Worm (Caenorhabditis elegans): ENCODE results near the gene F43E2.11.

Gene F43E2.11

ce11 chrII:7406438-7406837, 36.3 kb upstream of the F43E2.11 start:
- TF ChIP-seq peb-1 (tag; optimal IDR thresholded peaks at IDR 0.05) (peak; percentile 60), blmp-1 (tag; optimal IDR thresholded peaks at IDR 0.05; ENCODE audit: insufficient read depth) (no peak), sma-3 (GFP tag; optimal IDR thresholded peaks at IDR 0.05) (no peak)

ce11 chrII:7405262-7405661, 35.2 kb upstream of the F43E2.11 start:
- TF ChIP-seq unc-55 (GFP tag; optimal IDR thresholded peaks at IDR 0.05) (no peak), lin-39 (tag; optimal IDR thresholded peaks at IDR 0.05) (no peak), zag-1 (tag; optimal IDR thresholded peaks at IDR 0.05) (no peak), nhr-129 (tag; optimal IDR thresholded peaks at IDR 0.05) (no peak), nhr-25 (tag; optimal IDR thresholded peaks at IDR 0.05) (peak; percentile 70), peb-1 (tag; optimal IDR thresholded peaks at IDR 0.05) (peak; percentile 75), mab-5 (tag; optimal IDR thresholded peaks at IDR 0.05) (no peak), nhr-77 (tag; optimal IDR thresholded peaks at IDR 0.05) (no peak), egl-27 (tag; optimal IDR thresholded peaks at IDR 0.05) (peak; percentile 45), sem-4 (tag; optimal IDR thresholded peaks at IDR 0.05) (peak; percentile 28), nhr-6 (tag; optimal IDR thresholded peaks at IDR 0.05) (no peak), aly-2 (tag; optimal IDR thresholded peaks at IDR 0.05) (no peak), F13H6.1 (tag; optimal IDR thresholded peaks at IDR 0.05) (no peak), ztf-11 (tag; optimal IDR thresholded peaks at IDR 0.05) (no peak), sma-9 (GFP tag; optimal IDR thresholded peaks at IDR 0.05) (peak; percentile 6), sma-9 (tag; optimal IDR thresholded peaks at IDR 0.05) (no peak), blmp-1 (tag; optimal IDR thresholded peaks at IDR 0.05; ENCODE audit: insufficient read depth) (peak; percentile 99)

- TF ChIP-seq crh-2 (tag; optimal IDR thresholded peaks at IDR 0.05) = no peak
- TF ChIP-seq blmp-1 (tag; optimal IDR thresholded peaks at IDR 0.05; ENCODE audit: insufficient read depth) = peak; percentile 86
- TF ChIP-seq nhr-237 (tag; optimal IDR thresholded peaks at IDR 0.05) = no peak
- peak; percentile 94 for TF ChIP-seq nhr-25 (tag; optimal IDR thresholded peaks at IDR 0.05)
- TF ChIP-seq elt-3 (tag; optimal IDR thresholded peaks at IDR 0.05) = no peak
- peak; percentile 3 for TF ChIP-seq F13H6.1 (tag; optimal IDR thresholded peaks at IDR 0.05)
Measured at ce11 chrII:7404001-7404400, 33.9 kb upstream of the F43E2.11 start.

- TF ChIP-seq nhr-11 (tag; optimal IDR thresholded peaks at IDR 0.05) (no peak), Y55F3AM.14 (GFP tag; optimal IDR thresholded peaks at IDR 0.05) (no peak), ama-1 (optimal IDR thresholded peaks at IDR 0.05) (no peak), ztf-4 (tag; optimal IDR thresholded peaks at IDR 0.05) (no peak), peb-1 (tag; optimal IDR thresholded peaks at IDR 0.05) (no peak), alr-1 (tag; optimal IDR thresholded peaks at IDR 0.05) (no peak), lsy-2 (tag; optimal IDR thresholded peaks at IDR 0.05) (no peak), nhr-129 (tag; optimal IDR thresholded peaks at IDR 0.05) (no peak), ceh-16 (tag; optimal IDR thresholded peaks at IDR 0.05) (no peak)
Measured at ce11 chrII:7402625-7403024, 32.5 kb upstream of the F43E2.11 start, which contains the start of gene nas-7. TSS of gene nas-7 (minus strand) at chrII:7402725.

ce11 chrII:7398712-7399111, 28.6 kb upstream of the F43E2.11 start, which contains the start of gene C07D10.1:
TSS of gene C07D10.1 (plus strand) at chrII:7399012.
- no peak for TF ChIP-seq unc-55 (GFP tag; optimal IDR thresholded peaks at IDR 0.05)
- TF ChIP-seq ama-1 (optimal IDR thresholded peaks at IDR 0.05) = no peak
- TF ChIP-seq nhr-12 (tag; optimal IDR thresholded peaks at IDR 0.05) = no peak
- TF ChIP-seq nhr-11 (tag; optimal IDR thresholded peaks at IDR 0.05) = no peak
- TF ChIP-seq sma-9 (GFP tag; optimal IDR thresholded peaks at IDR 0.05) = no peak
- TF ChIP-seq sma-9 (tag; optimal IDR thresholded peaks at IDR 0.05) = no peak
- no peak for TF ChIP-seq mdl-1 (tag; optimal IDR thresholded peaks at IDR 0.05)
- no peak for TF ChIP-seq peb-1 (tag; optimal IDR thresholded peaks at IDR 0.05)
- TF ChIP-seq lin-39 (tag; optimal IDR thresholded peaks at IDR 0.05) = no peak
- TF ChIP-seq sma-3 (GFP tag; optimal IDR thresholded peaks at IDR 0.05) = no peak
- TF ChIP-seq sem-4 (tag; optimal IDR thresholded peaks at IDR 0.05) = no peak

ce11 chrII:7397273-7397840, 27.3 kb upstream of the F43E2.11 start:
- TF ChIP-seq ama-1 (optimal IDR thresholded peaks at IDR 0.05) (peak; percentile 0), nhr-21 (tag; optimal IDR thresholded peaks at IDR 0.05) (peak; percentile 24), nhr-129 (tag; optimal IDR thresholded peaks at IDR 0.05) (no peak), sem-4 (tag; optimal IDR thresholded peaks at IDR 0.05) (peak; percentile 28), nhr-23 (tag; optimal IDR thresholded peaks at IDR 0.05) (no peak), lsy-2 (tag; optimal IDR thresholded peaks at IDR 0.05) (peak in 1 of 2 experiments; percentile 17), nhr-77 (tag; optimal IDR thresholded peaks at IDR 0.05) (no peak), sma-3 (GFP tag; optimal IDR thresholded peaks at IDR 0.05) (peak; percentile 33), nhr-25 (tag; optimal IDR thresholded peaks at IDR 0.05) (peak; percentile 25)
